Fruit fly (Drosophila melanogaster): Measurements from ENCODE around the gene CG12104.

CG12104 gene

DNA sequence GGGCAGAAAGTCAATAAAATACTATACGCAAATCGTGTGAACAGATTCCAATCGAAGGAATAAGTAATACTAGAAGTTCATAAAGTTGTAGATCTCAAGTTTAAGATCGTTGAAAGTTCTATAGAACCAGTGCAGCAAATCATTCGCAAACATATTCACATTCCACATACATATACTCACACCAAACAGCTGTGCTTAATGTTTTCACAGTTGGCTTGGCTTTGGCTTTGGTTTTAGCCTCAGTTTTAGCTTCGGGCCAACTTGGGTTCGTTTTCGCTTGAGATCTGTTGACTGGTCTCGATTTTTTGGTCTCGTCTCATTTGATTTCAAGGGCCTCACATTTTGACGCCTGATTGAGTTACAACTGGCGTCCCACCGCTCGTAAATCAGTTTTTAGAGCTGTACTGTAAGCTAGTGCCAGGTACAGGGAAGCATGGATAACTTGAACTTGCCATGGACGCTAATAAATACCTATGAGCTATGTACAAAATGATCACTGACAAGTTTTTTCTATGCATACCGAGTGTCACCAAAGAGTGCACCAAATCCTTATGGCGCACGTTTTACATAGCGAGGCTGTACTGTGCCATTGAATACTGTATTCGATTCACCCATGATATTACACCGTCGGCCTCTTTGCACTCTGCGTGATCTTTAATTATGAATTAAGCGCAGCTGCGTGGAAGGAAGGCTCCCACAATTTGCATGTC, 15.2 kb downstream of the CG12104 start:
- TF ChIP-seq twi (tag; optimal IDR thresholded peaks at IDR 0.05) (peak; percentile 58), CG7357 (GFP tag; IDR thresholded peaks at IDR 0.05) (peak; percentile 72), hkb (optimal IDR thresholded peaks at IDR 0.05) (no peak), hkb (GFP tag; IDR thresholded peaks at IDR 0.05) (peak; percentile 91), oc (tag; optimal IDR thresholded peaks at IDR 0.05) (peak; percentile 28), fd64A (GFP tag; optimal IDR thresholded peaks at IDR 0.05) (peak; percentile 6), HmgZ (tag; optimal IDR thresholded peaks at IDR 0.05) (peak; percentile 82), H15 (GFP tag; IDR thresholded peaks at IDR 0.05) (peak; percentile 85), CG13624 (GFP tag; optimal IDR thresholded peaks at IDR 0.05) (peak; percentile 87), Asciz (GFP tag; optimal IDR thresholded peaks at IDR 0.05) (peak; percentile 44), nerfin-1 (tag; optimal IDR thresholded peaks at IDR 0.05) (peak; percentile 58), CG17612 (GFP tag; IDR thresholded peaks at IDR 0.05) (peak; percentile 82), D (optimal IDR thresholded peaks at IDR 0.05) (peak; percentile 15), D (GFP tag; optimal IDR thresholded peaks at IDR 0.05) (peak; percentile 64), CG9817 (tag; optimal IDR thresholded peaks at IDR 0.05) (peak; percentile 90), CG4282 (GFP tag; optimal IDR thresholded peaks at IDR 0.05) (peak; percentile 47), jing (GFP tag; optimal IDR thresholded peaks at IDR 0.05) (peak; percentile 29), ind (GFP tag; optimal IDR thresholded peaks at IDR 0.05) (peak; percentile 92), HLH54F (GFP tag; optimal IDR thresholded peaks at IDR 0.05) (peak; percentile 80), bsh (GFP tag; optimal IDR thresholded peaks at IDR 0.05) (peak; percentile 43 to 65), ab (GFP tag; optimal IDR thresholded peaks at IDR 0.05) (peak; percentile 69), CG13287 (GFP tag; IDR thresholded peaks at IDR 0.05; ENCODE audit: partially characterized antibody) (no peak), gce (GFP tag; IDR thresholded peaks at IDR 0.05) (peak; percentile 80), lilli (GFP tag; optimal IDR thresholded peaks at IDR 0.05) (peak; percentile 82), exex (tag; optimal IDR thresholded peaks at IDR 0.05) (peak; percentile 11), CG11456 (GFP tag; IDR thresholded peaks at IDR 0.05) (peak; percentile 91), CG7928 (GFP tag; optimal IDR thresholded peaks at IDR 0.05) (peak; percentile 39), H2.0 (GFP tag; IDR thresholded peaks at IDR 0.05) (peak; percentile 88), CG6854 (GFP tag; optimal IDR thresholded peaks at IDR 0.05) (peak; percentile 40), mam (GFP tag; optimal IDR thresholded peaks at IDR 0.05) (peak; percentile 94), CG9797 (GFP tag; optimal IDR thresholded peaks at IDR 0.05) (no peak), CG4820 (GFP tag; optimal IDR thresholded peaks at IDR 0.05) (peak; percentile 84), Dll (GFP tag; IDR thresholded peaks at IDR 0.05; ENCODE audit: partially characterized antibody) (no peak), fu2 (GFP tag; optimal IDR thresholded peaks at IDR 0.05) (peak; percentile 52), row (GFP tag; IDR thresholded peaks at IDR 0.05) (peak; percentile 90), Gsc (GFP tag; IDR thresholded peaks at IDR 0.05) (peak; percentile 73), Deaf1 (tag; optimal IDR thresholded peaks at IDR 0.05) (peak; percentile 45), CG9727 (GFP tag; optimal IDR thresholded peaks at IDR 0.05) (peak; percentile 69), ap (GFP tag; IDR thresholded peaks at IDR 0.05) (peak; percentile 63), Max (GFP tag; optimal IDR thresholded peaks at IDR 0.05) (peak; percentile 73), Awh (GFP tag; IDR thresholded peaks at IDR 0.05) (peak; percentile 84), Gug (GFP tag; IDR thresholded peaks at IDR 0.05) (peak; percentile 87), Stat92E (GFP tag; optimal IDR thresholded peaks at IDR 0.05) (no peak), CG1647 (GFP tag; optimal IDR thresholded peaks at IDR 0.05) (peak; percentile 73), Spps (tag; optimal IDR thresholded peaks at IDR 0.05) (peak; percentile 18), Hmr (GFP tag; optimal IDR thresholded peaks at IDR 0.05) (peak; percentile 73), Elba2 (GFP tag; optimal IDR thresholded peaks at IDR 0.05) (no peak), Drgx (GFP tag; IDR thresholded peaks at IDR 0.05) (peak; percentile 82), CG4328 (GFP tag; optimal IDR thresholded peaks at IDR 0.05) (peak; percentile 64), NC2α (GFP tag; optimal IDR thresholded peaks at IDR 0.05) (no peak)
